Fruit fly (Drosophila melanogaster): ENCODE data around the gene CG9135.

CG9135 gene

DNA sequence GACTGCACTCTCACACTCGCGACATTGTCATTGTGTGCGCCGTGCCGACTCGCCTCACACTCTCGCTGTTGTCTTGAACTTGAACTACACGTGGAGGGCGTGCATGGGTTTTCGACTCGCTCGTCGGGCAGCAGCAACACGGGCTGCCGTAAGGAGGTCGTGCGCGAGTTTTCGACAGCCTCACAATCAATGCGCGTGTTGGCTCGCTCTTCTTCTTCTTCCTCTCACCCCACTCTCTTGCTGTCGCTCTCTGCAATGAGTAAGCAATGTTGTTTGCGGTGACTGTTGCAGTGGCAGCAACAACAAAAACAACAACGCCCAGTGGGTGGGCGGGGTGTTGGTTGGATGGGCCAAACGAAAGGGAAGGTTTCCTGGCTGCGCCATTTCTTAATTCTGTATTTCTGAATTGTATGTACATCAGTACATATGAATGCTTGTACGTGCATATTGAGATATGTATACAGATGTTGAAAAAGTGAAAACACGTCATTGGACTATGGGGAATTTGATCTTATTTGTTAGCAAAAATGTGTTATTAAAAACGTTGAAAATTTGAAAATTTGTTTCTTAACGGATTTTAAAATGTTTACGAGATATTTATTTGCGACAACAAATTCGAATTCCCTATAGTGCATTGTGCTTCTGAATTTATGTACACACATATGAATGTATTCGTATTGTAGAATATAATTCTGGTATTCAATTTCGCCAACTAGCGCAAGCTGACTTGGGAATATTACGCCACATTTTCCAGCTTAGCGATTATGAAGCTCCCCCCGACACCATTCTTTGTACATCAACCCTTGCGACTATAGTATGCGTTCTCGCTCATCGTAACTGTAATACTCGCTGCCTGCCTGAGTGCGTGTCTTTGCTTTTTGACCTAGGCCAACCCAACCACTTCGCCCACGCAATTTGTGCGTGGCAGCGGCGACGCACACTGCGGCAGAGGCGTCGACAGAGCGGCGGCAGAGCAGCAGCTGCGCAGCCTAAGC is 38.1 kb downstream of the CG9135 start (continued):
- TF ChIP-seq gsb (GFP tag; IDR thresholded peaks at IDR 0.05) (no peak), CG5245 (GFP tag; optimal IDR thresholded peaks at IDR 0.05) (no peak), bowl (GFP tag; IDR thresholded peaks at IDR 0.05) (no peak), Mes4 (GFP tag; optimal IDR thresholded peaks at IDR 0.05) (no peak), CG17802 (tag; optimal IDR thresholded peaks at IDR 0.05) (no peak), CG7963 (GFP tag; IDR thresholded peaks at IDR 0.05; ENCODE audit: partially characterized antibody) (no peak), CG6175 (GFP tag; IDR thresholded peaks at IDR 0.05) (peak; percentile 72; the same call in 1 of the 3 replicates), croc (GFP tag; conservative IDR thresholded peaks at IDR 0.05) (no peak), Vsx1 (GFP tag; optimal IDR thresholded peaks at IDR 0.05) (peak; percentile 25), Sox102F (GFP tag; optimal IDR thresholded peaks at IDR 0.05) (no peak), CG13287 (GFP tag; IDR thresholded peaks at IDR 0.05; ENCODE audit: partially characterized antibody) (peak; percentile 64; the same call in 1 of the 2 replicates), Doc3 (GFP tag; IDR thresholded peaks at IDR 0.05; ENCODE audit: partially characterized antibody) (0 out of 3 replicates have a peak, but pooled peaks have one; percentile 20), pita (GFP tag; optimal IDR thresholded peaks at IDR 0.05) (no peak), CG17568 (GFP tag; optimal IDR thresholded peaks at IDR 0.05) (peak; percentile 51), rib (GFP tag; IDR thresholded peaks at IDR 0.05) (peak; percentile 77), sens (GFP tag) (peak; percentile 91), CG7987 (GFP tag; optimal IDR thresholded peaks at IDR 0.05) (peak; percentile 95), CG12236 (GFP tag; optimal IDR thresholded peaks at IDR 0.05) (no peak), Hmr (GFP tag; optimal IDR thresholded peaks at IDR 0.05) (peak; percentile 73), bab2 (GFP tag; optimal IDR thresholded peaks at IDR 0.05) (peak; percentile 24), salm (tag; optimal IDR thresholded peaks at IDR 0.05) (no peak), ap (GFP tag; IDR thresholded peaks at IDR 0.05) (no peak), MESR4 (GFP tag; optimal IDR thresholded peaks at IDR 0.05) (no peak), CG3407 (GFP tag; optimal IDR thresholded peaks at IDR 0.05) (no peak), Chrac-16 (GFP tag; optimal IDR thresholded peaks at IDR 0.05) (no peak), Aef1 (GFP tag; IDR thresholded peaks at IDR 0.05) (peak; percentile 30; the same call in 1 of the 3 replicates), Hand (GFP tag; optimal IDR thresholded peaks at IDR 0.05) (peak; percentile 51), inv (GFP tag; IDR thresholded peaks at IDR 0.05; ENCODE audit: partially characterized antibody) (no peak), luna (GFP tag; optimal IDR thresholded peaks at IDR 0.05) (no peak), CG3847 (GFP tag; IDR thresholded peaks at IDR 0.05) (0 out of 2 replicates have a peak, but pooled peaks have one; percentile 24), CG11398 (GFP tag; optimal IDR thresholded peaks at IDR 0.05) (no peak), usp (GFP tag; optimal IDR thresholded peaks at IDR 0.05) (no peak), CG14014 (GFP tag; IDR thresholded peaks at IDR 0.05) (no peak), twi (tag; optimal IDR thresholded peaks at IDR 0.05) (peak; percentile 99), aop (GFP tag; IDR thresholded peaks at IDR 0.05) (no peak), Gsc (GFP tag; IDR thresholded peaks at IDR 0.05) (no peak), Hr39 (optimal IDR thresholded peaks at IDR 0.05) (no peak), CG13424 (tag; optimal IDR thresholded peaks at IDR 0.05) (no peak), slp2 (GFP tag; optimal IDR thresholded peaks at IDR 0.05) (no peak), NfI (GFP tag; optimal IDR thresholded peaks at IDR 0.05) (peak; percentile 46), ro (GFP tag; IDR thresholded peaks at IDR 0.05) (no peak), Mrtf (GFP tag; IDR thresholded peaks at IDR 0.05) (no peak), cg (GFP tag; optimal IDR thresholded peaks at IDR 0.05) (peak; percentile 91), CG8765 (GFP tag; IDR thresholded peaks at IDR 0.05) (peak; percentile 80), HHEX (GFP tag; optimal IDR thresholded peaks at IDR 0.05) (no peak), sr (GFP tag; IDR thresholded peaks at IDR 0.05) (peak; percentile 95), Bteb2 (GFP tag; optimal IDR thresholded peaks at IDR 0.05) (peak; percentile 19), Side (GFP tag; optimal IDR thresholded peaks at IDR 0.05) (peak; percentile 44), HLH3B (GFP tag; IDR thresholded peaks at IDR 0.05) (no peak)
